Worm (Caenorhabditis elegans): Measurements from ENCODE around the gene srm-5.

Gene srm-5

DNA sequence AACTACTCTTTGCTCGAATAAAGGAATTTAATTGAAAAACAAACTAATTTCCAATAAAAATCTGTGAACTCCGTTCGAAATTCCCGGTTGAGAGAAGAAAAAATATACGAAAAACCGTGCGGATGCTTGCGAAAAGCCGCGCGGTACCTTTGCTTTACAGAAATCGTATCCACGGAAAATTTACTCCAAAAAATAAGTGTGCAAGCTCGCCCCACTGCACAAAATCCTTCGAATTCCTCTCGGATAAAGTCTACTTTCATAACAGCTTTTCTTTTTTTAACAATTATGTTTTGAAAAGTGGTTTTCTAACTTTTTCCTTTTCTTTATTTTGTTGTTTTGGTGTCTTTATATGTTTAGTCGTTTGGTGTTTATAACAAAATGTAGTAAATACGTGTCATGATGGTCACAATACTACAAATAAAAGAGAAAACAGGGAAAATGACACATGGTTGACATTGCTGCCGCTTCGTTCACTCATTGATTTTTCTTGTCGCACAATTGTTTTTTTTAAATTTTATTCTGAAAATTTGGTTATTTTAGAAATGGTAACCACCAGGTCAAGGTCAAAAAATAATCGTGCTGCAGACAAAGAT, 12.3 kb downstream of the srm-5 start, which contains the start of gene cept-2:
TSS of gene cept-2 (plus strand) at position 533 of the 593 bp plus-strand sequence.
- TF ChIP-seq tbx-2 (tag; optimal IDR thresholded peaks at IDR 0.05) (peak; percentile 94), unc-130 (tag; optimal IDR thresholded peaks at IDR 0.05) (peak; percentile 66), mdl-1 (tag; optimal IDR thresholded peaks at IDR 0.05) (peak in 1 of 2 experiments; percentile 82), snu-23 (GFP tag; optimal IDR thresholded peaks at IDR 0.05) (peak; percentile 97), sptf-1 (tag; optimal IDR thresholded peaks at IDR 0.05) (no peak), nhr-85 (tag) (peak; percentile 96), nhr-90 (tag; optimal IDR thresholded peaks at IDR 0.05; ENCODE audit: poor library complexity) (peak; percentile 91), nhr-11 (tag; optimal IDR thresholded peaks at IDR 0.05) (peak; percentile 75), xbp-1 (tag; optimal IDR thresholded peaks at IDR 0.05) (peak; percentile 93), hlh-4 (tag; optimal IDR thresholded peaks at IDR 0.05) (no peak), ceh-90 (tag; optimal IDR thresholded peaks at IDR 0.05) (peak; percentile 67), swsn-7 (tag; optimal IDR thresholded peaks at IDR 0.05) (peak; percentile 95), irx-1 (tag; optimal IDR thresholded peaks at IDR 0.05) (peak; percentile 82), Y116A8C.19 (tag; optimal IDR thresholded peaks at IDR 0.05; ENCODE audit: borderline replicate concordance) (no peak), mef-2 (tag; optimal IDR thresholded peaks at IDR 0.05) (peak; percentile 37), nhr-77 (tag; optimal IDR thresholded peaks at IDR 0.05) (peak; percentile 92), rnt-1 (tag; optimal IDR thresholded peaks at IDR 0.05) (peak; percentile 98), sup-37 (GFP tag; optimal IDR thresholded peaks at IDR 0.05) (peak; percentile 33), lir-3 (tag; optimal IDR thresholded peaks at IDR 0.05; ENCODE audit: poor library complexity) (peak; percentile 93), unc-30 (tag; optimal IDR thresholded peaks at IDR 0.05) (no peak), dsc-1 (tag; optimal IDR thresholded peaks at IDR 0.05) (peak; percentile 94), nhr-76 (tag; optimal IDR thresholded peaks at IDR 0.05) (no peak), nhr-19 (GFP tag; conservative IDR thresholded peaks at IDR 0.05) (peak; percentile 96), unc-86 (tag; optimal IDR thresholded peaks at IDR 0.05) (peak; percentile 92), zip-4 (GFP tag; optimal IDR thresholded peaks at IDR 0.05) (peak; percentile 66), mep-1 (tag; optimal IDR thresholded peaks at IDR 0.05) (peak; percentile 94), egl-13 (tag; optimal IDR thresholded peaks at IDR 0.05) (peak; percentile 91), alr-1 (tag; optimal IDR thresholded peaks at IDR 0.05; ENCODE audit: borderline replicate concordance) (no peak), ztf-4 (tag; optimal IDR thresholded peaks at IDR 0.05) (peak; percentile 85), C34B4.2 (tag; optimal IDR thresholded peaks at IDR 0.05) (no peak), skn-1 (tag; optimal IDR thresholded peaks at IDR 0.05) (peak; percentile 95), elt-3 (tag; optimal IDR thresholded peaks at IDR 0.05) (peak in 3 of 6 experiments; percentile 37 to 93 (median 76)), tlp-1 (tag; optimal IDR thresholded peaks at IDR 0.05) (no peak), jun-1 (tag; optimal IDR thresholded peaks at IDR 0.05) (peak; percentile 84), mab-9 (GFP tag; IDR thresholded peaks at IDR 0.05) (peak; percentile 81), C04F5.9 (tag; optimal IDR thresholded peaks at IDR 0.05) (peak; percentile 80), ceh-63 (GFP tag; optimal IDR thresholded peaks at IDR 0.05) (no peak), ama-1 (optimal IDR thresholded peaks at IDR 0.05) (peak; percentile 52), ceh-82 (tag; optimal IDR thresholded peaks at IDR 0.05) (peak; percentile 84 to 95 (median 94)), nhr-12 (tag; optimal IDR thresholded peaks at IDR 0.05) (no peak), ets-5 (GFP tag; IDR thresholded peaks at IDR 0.05) (no peak), ceh-88 (GFP tag; IDR thresholded peaks at IDR 0.05) (peak; percentile 84), lin-39 (tag; optimal IDR thresholded peaks at IDR 0.05) (peak; percentile 70), nhr-28 (tag; optimal IDR thresholded peaks at IDR 0.05) (no peak), F16B12.6 (tag; optimal IDR thresholded peaks at IDR 0.05) (peak; percentile 56), grh-1 (GFP tag; IDR thresholded peaks at IDR 0.05) (peak; percentile 83), fkh-10 (GFP tag; optimal IDR thresholded peaks at IDR 0.05) (peak; percentile 70), fkh-8 (tag; optimal IDR thresholded peaks at IDR 0.05) (peak; percentile 95), egl-27 (tag; optimal IDR thresholded peaks at IDR 0.05) (peak in 1 of 2 experiments; percentile 56), nhr-47 (tag; optimal IDR thresholded peaks at IDR 0.05) (peak; percentile 96), ces-1 (GFP tag; optimal IDR thresholded peaks at IDR 0.05) (no peak), ztf-11 (tag; optimal IDR thresholded peaks at IDR 0.05) (peak in 1 of 2 experiments; percentile 91), pqm-1 (tag; optimal IDR thresholded peaks at IDR 0.05) (no peak)
